Worm (Caenorhabditis elegans) whole organism, mixed stage, embryonic: Measurements from ENCODE around the gene Y43F8B.9.

Source experiments
- ces-1 ChIP-seq: fragments of 150-350 bp; optimal IDR thresholded peaks from 2 replicates; lab custom pipeline; 2014; ENCODE audit warnings: missing biosample characterization, missing genetic modification reagents, missing genetic modification characterization
- cnd-1 ChIP-seq: fragments of 200-800 bp; sonication (Bioruptor generic); optimal IDR thresholded peaks from 2 replicates; lab custom pipeline; 2018; ENCODE audit warnings: mild to moderate bottlenecking, missing genetic modification characterization, missing compliant biosample characterization
- elt-1 ChIP-seq: sonication (generic microtip); optimal IDR thresholded peaks from 2 replicates; lab custom pipeline; 2017; ENCODE audit warnings: missing genetic modification characterization, mild to moderate bottlenecking, missing compliant biosample characterization, antibody characterized with exemption, moderate library complexity, borderline replicate concordance; ENCODE audit not compliant: insufficient read depth
- elt-3 ChIP-seq: fragments of 150-350 bp; optimal IDR thresholded peaks from 2 replicates; lab custom pipeline; 2014; ENCODE audit warnings: missing biosample characterization, missing genetic modification characterization
- lin-13 ChIP-seq: fragments of 150-350 bp; optimal IDR thresholded peaks from 2 replicates; lab custom pipeline; 2014; ENCODE audit warnings: missing biosample characterization, missing genetic modification characterization
- lsy-2 ChIP-seq: fragments of 150-350 bp; optimal IDR thresholded peaks from 2 replicates; lab custom pipeline; 2014; ENCODE audit warnings: missing biosample characterization, missing genetic modification characterization
- nhr-12 ChIP-seq: fragments of 150-350 bp; optimal IDR thresholded peaks from 2 replicates; lab custom pipeline; 2014; ENCODE audit warnings: missing biosample characterization, missing genetic modification characterization
- nhr-237 ChIP-seq: fragments of 150-350 bp; optimal IDR thresholded peaks from 2 replicates; lab custom pipeline; 2014; ENCODE audit warnings: missing biosample characterization, missing genetic modification characterization
- nhr-76 ChIP-seq: sonication (generic microtip); optimal IDR thresholded peaks from 2 replicates; lab custom pipeline; 2017; ENCODE audit warnings: missing biosample characterization, missing genetic modification characterization
- snpc-4 ChIP-seq: fragments of 150-350 bp; optimal IDR thresholded peaks from 2 replicates; lab custom pipeline; 2014; ENCODE audit warnings: missing biosample characterization, missing genetic modification characterization
- unc-62 ChIP-seq: fragments of 150-350 bp; optimal IDR thresholded peaks from 2 replicates; lab custom pipeline; 2014; ENCODE audit warnings: missing biosample characterization, missing genetic modification reagents, missing genetic modification characterization
- ztf-11 ChIP-seq: fragments of 150-350 bp; optimal IDR thresholded peaks from 2 replicates; lab custom pipeline; 2014; ENCODE audit warnings: missing biosample characterization, missing genetic modification characterization

DNA sequence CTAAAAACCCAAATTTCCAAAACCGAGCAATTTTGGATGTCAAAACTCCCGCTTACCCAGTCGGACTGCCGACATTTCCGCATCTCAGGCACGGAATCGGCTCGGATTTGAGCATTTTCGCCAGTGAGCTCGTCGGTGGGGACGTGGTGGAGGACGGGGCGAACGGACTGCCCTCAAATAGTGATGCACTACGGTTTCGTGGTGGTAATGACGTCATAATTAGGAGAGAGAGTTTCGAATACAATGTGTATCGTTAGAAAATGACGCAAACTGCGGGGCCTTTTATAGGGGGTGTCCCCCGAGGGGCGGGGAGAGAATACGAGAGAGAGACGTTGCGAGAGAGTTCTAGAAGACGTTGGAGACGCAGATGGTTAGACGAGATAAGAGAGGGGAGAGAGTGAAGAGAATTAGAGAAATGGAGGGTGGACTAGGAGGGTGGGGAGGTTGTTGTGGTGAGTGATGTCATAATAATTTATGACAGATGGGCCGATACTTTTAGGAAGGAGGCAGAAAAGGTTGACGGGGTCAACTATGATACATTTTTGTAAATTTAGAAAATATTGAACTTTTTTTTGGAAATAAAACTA lies 44.7 kb downstream of the Y43F8B.9 start:
- TF ChIP-seq nhr-237 (tag; lab: Kevin White, UChicago) = peak; percentile 45
- peak; percentile 82 for TF ChIP-seq ces-1 (GFP tag; lab: Kevin White, UChicago)
- peak; percentile 85 for TF ChIP-seq ztf-11
- no peak for TF ChIP-seq nhr-76 (tag; lab: Kevin White, UChicago)
- peak; percentile 74 for TF ChIP-seq elt-1 (tag; lab: Kevin White, UChicago)
- peak; percentile 82 for TF ChIP-seq elt-3
- TF ChIP-seq unc-62 (GFP tag; lab: Kevin White, UChicago) = peak; percentile 99
- peak; percentile 69 for TF ChIP-seq lsy-2 (tag; lab: Kevin White, UChicago)
- no peak for TF ChIP-seq snpc-4
- peak; percentile 83 for TF ChIP-seq lin-13 (tag; lab: Kevin White, UChicago)
- peak; percentile 89 for TF ChIP-seq cnd-1
- peak; percentile 86 for TF ChIP-seq nhr-12
